Fruit fly (Drosophila melanogaster) S2 (cell line): ENCODE data around the gene CG13671.

Experiments used
- CG8478 ChIP-seq: fragments of >200 bp; optimal IDR thresholded peaks from 2 replicates; lab custom pipeline; 2018
- CTCF ChIP-seq, 2 experiments: fragments of >200 bp; optimal IDR thresholded peaks; 2 replicates each; lab custom pipeline; 2018

CG13671 gene

DNA sequence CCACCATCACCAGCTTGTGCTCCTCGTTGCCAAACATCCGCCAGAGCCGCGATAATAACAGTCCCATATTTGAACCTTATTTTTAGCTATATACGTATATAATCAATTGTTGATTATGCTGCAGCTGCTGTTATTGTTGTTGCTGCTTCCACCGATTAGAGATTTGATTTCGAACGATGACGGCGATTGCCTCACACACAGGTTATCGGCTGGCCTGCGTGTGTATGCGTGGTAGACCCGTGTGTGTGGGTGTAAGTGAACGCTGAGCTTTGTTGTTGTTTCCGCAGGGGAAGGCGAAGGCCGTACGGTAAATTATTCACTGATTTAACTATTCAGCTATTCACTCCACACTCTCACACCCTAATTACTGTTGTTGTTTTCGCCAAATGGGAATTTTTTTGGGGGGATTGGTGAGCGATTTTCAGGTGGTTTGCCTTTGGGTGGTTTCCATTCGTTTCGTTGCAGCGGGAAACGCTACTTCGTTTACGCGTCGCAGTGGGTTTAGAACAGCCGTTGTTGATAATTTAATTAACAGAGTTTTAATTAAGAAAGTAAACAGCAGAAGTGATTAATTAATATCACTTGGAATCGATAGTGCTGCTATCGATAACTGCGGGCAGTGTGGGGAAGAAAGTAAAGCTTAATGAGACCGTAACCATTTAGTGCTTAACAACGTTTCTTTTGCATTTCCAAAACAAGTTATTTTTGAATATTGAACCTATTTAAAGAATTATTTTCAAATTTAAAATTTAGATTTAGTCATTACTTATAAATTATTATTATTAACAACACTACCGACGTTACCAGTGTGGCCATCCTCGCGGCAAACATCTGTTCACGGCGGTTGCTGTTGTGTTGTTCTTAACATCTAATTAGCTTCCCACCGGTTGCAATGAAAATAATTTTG is at the start of gene CG13671, which contains the start of gene Arl5:
TSS of gene CG13671 (plus strand) at position 841 of the 907 bp plus-strand sequence.
TSS of gene Arl5 (minus strand) at position 616 of the 907 bp plus-strand sequence.
- TF ChIP-seq CG8478 (lab: Kevin White, UChicago) (no peak), CTCF (optimal IDR thresholded peaks at IDR 0.05; lab: Kevin White, UChicago) (no peak)

DNA sequence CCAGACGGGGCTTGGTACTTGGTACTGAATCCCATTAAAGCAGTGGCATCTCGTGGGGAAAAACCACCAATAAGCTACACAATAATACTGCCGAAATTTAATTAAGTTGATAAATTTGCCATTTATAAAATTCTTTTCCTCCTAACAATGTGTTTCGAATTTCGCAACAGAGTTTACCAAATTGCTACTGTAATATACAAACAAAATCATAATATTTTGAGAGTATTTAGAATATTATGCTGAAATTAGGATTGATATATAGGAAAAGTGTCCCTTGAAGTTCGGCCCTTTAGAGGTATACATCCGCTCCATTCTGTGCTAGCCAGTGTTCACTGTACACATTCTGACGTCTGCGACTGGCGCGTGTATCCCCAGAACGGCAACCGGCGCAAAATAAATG is 15.2 kb upstream of the CG13671 start:
- TF ChIP-seq CG8478 (lab: Kevin White, UChicago), result no peak
- TF ChIP-seq CTCF (optimal IDR thresholded peaks at IDR 0.05; lab: Kevin White, UChicago), result no peak

DNA sequence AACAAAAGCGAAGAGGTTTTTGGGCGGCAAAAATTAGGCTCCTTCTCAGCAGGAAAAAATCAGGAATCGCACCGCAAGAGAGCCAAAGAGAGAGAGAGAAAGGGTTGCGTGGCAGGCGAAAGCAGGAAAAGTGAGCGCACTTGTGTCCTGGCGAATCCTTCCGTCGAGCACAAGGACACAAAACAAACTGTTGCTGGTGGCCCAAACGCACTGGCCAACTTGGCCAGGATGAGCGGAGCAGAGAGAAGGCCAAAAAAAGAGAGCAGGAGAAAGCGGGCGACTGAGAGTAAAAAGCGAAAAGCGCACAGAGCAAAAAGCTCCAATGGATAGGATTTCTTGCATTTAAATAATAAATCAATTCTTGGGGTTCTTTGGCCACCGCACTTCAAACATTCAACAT is 14.6 kb upstream of the CG13671 start:
- TF ChIP-seq CTCF (optimal IDR thresholded peaks at IDR 0.05; lab: Kevin White, UChicago) (no peak), CG8478 (lab: Kevin White, UChicago) (no peak)

DNA sequence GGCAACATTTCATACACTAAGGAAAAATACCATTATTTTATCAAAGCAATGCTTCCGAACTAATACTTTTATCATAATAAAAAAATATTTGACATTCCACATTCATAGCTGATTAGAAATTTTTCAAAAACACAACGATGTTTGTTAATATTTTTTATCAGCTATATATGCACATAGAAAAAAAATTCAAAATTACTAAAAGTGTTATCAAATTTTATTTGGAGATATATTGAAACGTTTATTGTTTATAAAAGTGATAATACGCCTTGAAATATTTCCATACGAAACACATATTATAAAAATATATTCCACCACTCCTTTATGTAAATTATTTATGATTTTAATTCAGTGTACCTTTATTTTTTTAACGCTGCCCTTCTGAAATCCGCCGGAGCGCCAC is 14.1 kb upstream of the CG13671 start:
- TF ChIP-seq CG8478 (lab: Kevin White, UChicago) (no peak), CTCF (optimal IDR thresholded peaks at IDR 0.05; lab: Kevin White, UChicago) (no peak)

DNA sequence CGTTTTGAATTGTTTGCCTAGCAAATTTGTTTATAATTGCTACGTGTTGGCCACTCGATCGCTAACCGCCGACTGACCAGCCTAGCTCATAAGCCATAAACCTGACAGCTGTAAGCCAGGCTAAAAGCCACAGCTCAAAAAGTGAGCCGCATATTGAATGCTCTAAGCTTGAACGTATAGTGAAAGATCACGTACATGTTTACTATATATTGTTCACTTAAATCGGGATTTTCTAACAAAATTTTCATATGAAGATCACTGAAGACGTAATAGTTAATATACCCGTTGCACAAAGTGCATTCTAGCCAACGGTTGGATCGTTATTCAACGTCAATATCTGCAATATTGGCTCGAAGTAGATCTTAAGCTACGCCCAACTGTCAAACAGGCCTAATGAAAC is 13.5 kb upstream of the CG13671 start:
- TF ChIP-seq CTCF (optimal IDR thresholded peaks at IDR 0.05; lab: Kevin White, UChicago), result no peak
- TF ChIP-seq CG8478 (lab: Kevin White, UChicago), result no peak

DNA sequence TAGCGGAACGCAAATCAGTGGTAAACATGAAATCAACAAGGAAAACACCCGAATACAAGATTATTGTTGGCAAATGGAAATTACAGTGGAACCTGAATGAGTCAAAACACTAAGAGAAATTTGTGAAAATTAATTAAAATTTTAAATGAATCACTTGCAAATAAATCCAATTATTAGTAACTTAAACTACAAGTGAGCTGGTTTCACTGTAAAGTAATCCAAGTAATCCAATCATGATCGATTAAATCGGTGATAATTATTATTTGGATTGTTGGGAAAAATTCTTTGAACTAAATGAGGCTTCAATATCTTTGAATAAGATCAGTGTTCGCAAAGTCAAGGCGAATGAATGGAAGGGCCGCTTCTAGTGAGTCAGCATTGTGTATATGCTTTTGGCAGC is 11.5 kb upstream of the CG13671 start:
- no peak for TF ChIP-seq CTCF (optimal IDR thresholded peaks at IDR 0.05; lab: Kevin White, UChicago)
- no peak for TF ChIP-seq CG8478 (lab: Kevin White, UChicago)

DNA sequence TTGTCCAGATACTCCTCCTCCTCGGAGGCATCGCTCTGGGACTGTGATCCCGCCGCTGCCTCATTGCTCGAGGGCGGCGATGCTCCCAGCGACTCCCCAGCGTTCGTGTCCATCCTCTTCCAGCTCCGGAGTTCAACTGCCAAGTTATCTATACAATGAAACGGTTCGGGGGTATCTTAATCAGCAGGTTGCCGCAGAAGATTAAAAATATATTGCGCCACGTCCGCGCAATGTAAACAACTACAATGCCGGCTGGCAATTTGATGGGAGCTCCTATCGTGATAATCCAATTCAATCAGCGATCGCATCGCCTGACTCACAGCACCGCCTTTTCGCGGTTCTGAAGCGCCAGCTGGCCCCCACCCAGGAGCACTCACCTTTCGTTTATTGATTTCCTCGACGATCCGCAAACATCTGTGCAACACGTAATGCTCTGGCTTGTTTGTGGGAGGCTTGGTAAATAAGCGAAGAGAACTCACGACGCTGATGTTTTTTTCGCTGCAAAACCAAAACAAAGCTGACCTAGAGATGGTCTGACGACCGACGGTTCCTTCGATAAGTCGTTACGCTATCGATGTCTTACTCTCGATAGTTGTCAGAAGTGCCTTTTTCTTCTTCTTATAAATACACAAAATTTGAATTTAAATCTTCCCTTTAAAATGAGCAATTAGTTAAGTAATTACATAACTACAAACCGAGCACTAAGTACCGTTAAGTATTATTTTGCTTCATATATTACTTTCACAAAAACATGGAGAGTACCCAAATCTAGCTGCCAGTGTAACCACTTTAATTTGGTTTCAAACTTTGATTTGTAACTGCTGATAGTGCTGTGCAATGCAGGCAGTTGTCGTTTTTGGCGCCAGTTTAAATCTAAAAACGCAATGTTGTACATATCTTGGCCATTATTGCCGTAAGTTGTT is 10.3 kb upstream of the CG13671 start, which contains the start of gene cert:
TSS of gene cert (minus strand) at position 535 of the 923 bp plus-strand sequence.
- no peak for TF ChIP-seq CTCF (optimal IDR thresholded peaks at IDR 0.05; lab: Kevin White, UChicago)

DNA sequence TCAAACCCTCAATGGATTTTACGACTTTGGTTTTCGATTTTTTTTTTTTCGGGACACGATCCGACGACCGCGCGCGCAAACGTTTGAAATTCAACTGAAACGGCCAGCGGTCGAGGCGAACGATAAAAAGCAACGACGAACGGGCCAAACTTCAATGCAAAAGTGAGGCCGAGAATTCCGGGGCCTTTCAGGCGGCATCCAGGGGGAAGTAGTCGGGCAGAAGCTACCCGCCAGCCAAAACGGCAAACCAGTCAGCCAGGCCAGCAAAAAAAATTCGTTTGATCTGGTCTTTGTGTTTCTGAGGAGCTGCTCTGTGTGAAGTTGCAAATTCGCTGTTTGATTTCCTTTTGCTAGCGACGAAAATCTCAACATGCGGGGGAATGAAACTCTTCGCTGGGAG is 4.6 kb upstream of the CG13671 start, which contains the start of gene CG7201:
TSS of gene CG7201 (minus strand) at position 101 of the 400 bp plus-strand sequence.
- TF ChIP-seq CTCF (optimal IDR thresholded peaks at IDR 0.05; lab: Kevin White, UChicago) (no peak), CG8478 (lab: Kevin White, UChicago) (no peak)

DNA sequence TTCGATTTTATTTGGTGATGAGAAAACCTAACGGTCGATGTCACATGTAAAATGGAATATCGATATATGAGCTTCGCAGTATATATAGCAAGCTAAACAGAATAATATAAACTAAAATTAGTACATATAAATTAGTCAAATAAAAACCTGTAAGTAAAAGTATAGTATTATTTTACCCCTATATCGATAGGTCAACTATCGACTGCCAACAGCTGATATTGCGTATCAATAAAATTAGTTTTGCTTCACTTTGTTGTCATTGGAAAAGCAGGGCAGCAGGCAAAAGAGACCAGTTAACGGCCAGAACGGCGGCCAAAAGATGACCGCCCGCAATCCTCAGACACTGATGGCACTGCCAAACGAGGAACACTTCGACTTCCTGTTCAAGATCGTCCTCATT is 2.9 kb upstream of the CG13671 start, which contains the start of gene Rab19:
TSS of gene Rab19 (plus strand) at position 78 of the 400 bp plus-strand sequence.
- TF ChIP-seq CTCF (optimal IDR thresholded peaks at IDR 0.05; lab: Kevin White, UChicago) (no peak), CG8478 (lab: Kevin White, UChicago) (no peak)

DNA sequence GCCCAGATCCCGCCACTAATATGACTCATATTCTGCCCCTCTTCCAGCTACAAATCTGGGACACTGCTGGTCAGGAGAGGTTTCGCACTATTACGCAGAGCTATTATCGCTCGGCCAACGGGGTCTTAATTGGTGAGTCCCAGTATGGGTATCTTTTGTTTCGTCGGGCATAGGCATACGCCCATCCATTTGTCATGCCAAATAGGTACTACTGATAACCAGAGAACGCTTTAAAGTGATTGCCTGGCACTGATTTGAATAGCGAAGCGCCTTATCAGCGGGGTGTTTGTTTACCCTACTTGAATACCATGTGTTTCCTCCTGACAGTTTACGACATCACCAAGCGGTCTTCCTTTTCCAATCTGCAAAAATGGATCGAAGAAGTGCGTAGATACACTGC is 2.4 kb upstream of the CG13671 start:
- no peak for TF ChIP-seq CTCF (optimal IDR thresholded peaks at IDR 0.05; lab: Kevin White, UChicago)
- TF ChIP-seq CG8478 (lab: Kevin White, UChicago), result no peak

DNA sequence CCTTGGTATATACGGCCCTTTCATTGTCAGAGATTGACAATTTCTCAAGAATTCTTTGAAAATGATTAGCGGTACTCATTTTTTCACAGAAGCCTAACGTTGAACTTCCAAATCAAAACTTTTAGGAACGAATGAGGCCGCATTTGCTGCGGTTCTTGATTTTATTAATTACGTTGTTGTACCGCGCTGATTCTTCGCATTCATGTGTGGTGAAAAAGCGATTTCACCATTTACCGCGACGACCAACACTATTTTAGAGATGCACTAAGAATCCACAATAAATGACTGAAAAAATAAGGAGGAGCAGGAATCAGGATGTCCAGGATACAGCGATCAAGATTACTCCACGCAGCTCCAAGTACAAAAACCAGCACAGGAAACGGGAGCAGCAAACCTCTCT is 4.0 kb downstream of the CG13671 start, which contains the start of the genes CG7194 and Sbp2:
TSS of gene CG7194 (minus strand) at position 148 of the 400 bp plus-strand sequence.
TSS of gene Sbp2 (plus strand) at position 246 of the 400 bp plus-strand sequence.
- TF ChIP-seq CTCF (optimal IDR thresholded peaks at IDR 0.05; lab: Kevin White, UChicago), result no peak
- no peak for TF ChIP-seq CG8478 (lab: Kevin White, UChicago)

DNA sequence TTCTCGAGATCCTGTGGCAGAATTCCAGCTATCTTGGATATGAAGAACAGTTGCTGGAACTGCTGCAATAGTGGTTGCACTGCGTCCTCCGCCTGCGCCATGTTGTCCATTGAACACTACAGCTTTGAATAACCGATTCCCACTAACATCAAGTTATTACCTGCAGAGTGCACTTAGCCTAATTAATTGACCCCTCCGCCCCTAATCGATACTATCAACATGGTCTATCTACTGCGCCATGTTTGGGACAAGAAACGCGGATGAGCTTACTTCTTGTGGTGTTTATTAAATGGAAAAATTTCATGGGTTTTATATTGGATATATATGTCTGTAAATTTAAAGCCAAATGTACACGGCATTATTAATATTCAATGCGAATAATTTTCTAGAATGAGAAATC is 7.0 kb downstream of the CG13671 start, which contains the start of gene Gr66a:
TSS of gene Gr66a (minus strand) at position 101 of the 400 bp plus-strand sequence.
- TF ChIP-seq CG8478 (lab: Kevin White, UChicago) (no peak), CTCF (optimal IDR thresholded peaks at IDR 0.05; lab: Kevin White, UChicago) (no peak)

DNA sequence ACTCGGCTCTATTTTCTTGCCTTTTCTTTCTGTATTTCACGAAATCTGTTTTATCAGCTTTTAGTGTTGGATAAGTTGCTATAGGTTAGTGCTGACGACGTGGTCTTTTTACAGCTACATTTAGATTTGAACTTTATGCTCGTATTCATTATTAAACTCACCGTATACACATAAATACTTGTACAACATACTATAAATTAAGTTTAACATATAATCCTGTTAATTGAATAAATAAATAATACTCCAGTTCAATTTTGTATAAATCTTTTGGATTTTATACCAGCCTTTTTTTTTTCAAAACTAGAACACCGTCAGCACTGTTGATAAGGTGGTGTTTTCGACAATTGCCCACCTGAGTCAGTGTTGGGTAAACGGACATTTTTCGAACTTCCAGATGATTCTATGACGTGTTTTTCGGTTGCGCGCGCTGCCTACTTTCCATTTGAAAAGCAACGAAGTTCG is 9.1 kb downstream of the CG13671 start, which contains the start of gene BI-1:
TSS of gene BI-1 (minus strand) at position 51 of the 462 bp plus-strand sequence.
- TF ChIP-seq CTCF (optimal IDR thresholded peaks at IDR 0.05; lab: Kevin White, UChicago), result no peak
- TF ChIP-seq CG8478 (lab: Kevin White, UChicago), result no peak

DNA sequence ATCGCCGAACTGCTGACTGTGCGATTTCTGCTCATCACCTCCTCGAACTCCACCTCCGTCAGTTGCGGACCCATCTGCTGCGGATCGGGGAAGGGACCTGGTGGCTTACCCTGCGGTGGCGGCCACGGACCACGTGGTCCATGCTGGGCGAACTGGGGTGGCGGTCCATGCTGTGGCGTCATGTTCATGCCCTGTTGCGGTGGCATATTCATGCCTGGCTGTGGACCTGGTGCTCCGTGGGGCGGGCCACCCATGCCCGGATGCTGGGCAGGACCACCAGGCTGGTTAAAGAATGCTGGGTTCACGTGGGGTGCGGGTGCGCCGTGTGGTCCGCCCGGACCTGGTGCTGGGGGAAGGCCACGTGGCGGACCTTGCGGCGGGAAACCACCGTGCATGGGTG is 12.4 kb downstream of the CG13671 start:
- TF ChIP-seq CG8478 (lab: Kevin White, UChicago) (no peak), CTCF (optimal IDR thresholded peaks at IDR 0.05; lab: Kevin White, UChicago) (no peak)
